Fruit fly (Drosophila melanogaster): ENCODE results near the gene Obp69a.

Gene Obp69a

DNA sequence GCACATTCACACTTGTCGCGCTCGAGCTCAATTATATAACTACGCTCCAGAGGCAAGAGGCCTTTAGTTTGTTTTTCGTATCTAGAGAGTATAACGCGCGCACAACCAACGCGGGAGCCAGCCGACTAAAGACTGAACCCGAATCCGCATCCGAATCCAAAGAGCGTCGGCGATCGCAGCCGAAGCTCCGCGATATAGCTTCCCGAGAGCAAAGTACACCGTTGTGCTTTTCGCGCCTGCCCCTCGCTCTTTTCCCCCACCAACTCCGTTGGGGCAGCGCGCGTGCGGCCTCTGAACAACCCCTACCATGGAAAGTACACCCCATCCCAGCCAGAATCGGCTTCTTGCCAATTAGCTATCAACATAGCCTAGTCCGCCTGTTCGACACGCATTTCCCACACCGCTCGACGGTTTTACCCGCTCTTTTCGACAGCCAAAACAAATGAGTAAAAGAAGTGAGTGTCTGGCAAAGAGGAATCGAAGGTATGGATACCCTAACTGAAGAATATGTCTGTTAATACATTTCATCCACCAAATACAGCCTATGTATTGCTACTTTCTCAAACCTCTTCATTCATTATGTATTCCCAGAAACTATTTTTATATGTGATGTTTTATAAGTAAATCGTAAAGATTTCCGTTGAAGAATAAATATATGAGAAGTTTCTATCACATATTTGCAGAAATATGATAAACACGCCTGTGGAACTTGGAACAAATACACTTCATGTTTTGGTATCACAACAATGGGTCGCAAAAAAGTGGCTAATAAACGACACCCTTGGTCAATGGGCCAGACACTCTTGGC lies 12.7 kb downstream of the Obp69a start (continued):
- TF ChIP-seq CG32532 (GFP tag; IDR thresholded peaks at IDR 0.05) (peak; percentile 60), da (GFP tag; optimal IDR thresholded peaks at IDR 0.05) (no peak), Hr39 (optimal IDR thresholded peaks at IDR 0.05) (no peak), Six4 (GFP tag; optimal IDR thresholded peaks at IDR 0.05) (no peak), Oli (tag; optimal IDR thresholded peaks at IDR 0.05) (no peak), Ets65A (GFP tag) (no peak), ab (GFP tag; optimal IDR thresholded peaks at IDR 0.05) (no peak), Adf1 (GFP tag; IDR thresholded peaks at IDR 0.05) (peak; percentile 80), z (GFP tag; IDR thresholded peaks at IDR 0.05) (peak; percentile 50; the same call in 1 of the 3 replicates), hkb (optimal IDR thresholded peaks at IDR 0.05) (no peak), hkb (GFP tag; IDR thresholded peaks at IDR 0.05) (peak; percentile 76), lbe (GFP tag; optimal IDR thresholded peaks at IDR 0.05) (peak; percentile 28), Lpt (GFP tag; optimal IDR thresholded peaks at IDR 0.05) (no peak), H15 (GFP tag; IDR thresholded peaks at IDR 0.05) (no peak), pnt (GFP tag; optimal IDR thresholded peaks at IDR 0.05) (no peak), cad (GFP tag; optimal IDR thresholded peaks at IDR 0.05) (no peak), trem (tag; optimal IDR thresholded peaks at IDR 0.05) (no peak), tup (GFP tag; optimal IDR thresholded peaks at IDR 0.05) (no peak), CG6683 (GFP tag; optimal IDR thresholded peaks at IDR 0.05) (no peak), lola (GFP tag; optimal IDR thresholded peaks at IDR 0.05) (no peak), CG12299 (tag; optimal IDR thresholded peaks at IDR 0.05) (no peak), Ptx1 (GFP tag; IDR thresholded peaks at IDR 0.05) (peak; percentile 14; the same call in 1 of the 2 replicates), CG17568 (GFP tag; optimal IDR thresholded peaks at IDR 0.05) (no peak), CG8765 (GFP tag; IDR thresholded peaks at IDR 0.05) (no peak), Blimp-1 (GFP tag; optimal IDR thresholded peaks at IDR 0.05) (no peak), eyg (GFP tag; optimal IDR thresholded peaks at IDR 0.05) (peak; percentile 74), salm (tag; optimal IDR thresholded peaks at IDR 0.05) (no peak), CG14441 (GFP tag; IDR thresholded peaks at IDR 0.05) (no peak), psq (GFP tag; optimal IDR thresholded peaks at IDR 0.05) (no peak), shn (GFP tag; optimal IDR thresholded peaks at IDR 0.05) (no peak), ci (GFP tag; IDR thresholded peaks at IDR 0.05) (peak; percentile 87), E2f2 (GFP tag; IDR thresholded peaks at IDR 0.05) (peak; percentile 12; the same call in 1 of the 2 replicates), cas (GFP tag; IDR thresholded peaks at IDR 0.05) (no peak), mirr (GFP tag; optimal IDR thresholded peaks at IDR 0.05) (peak; percentile 91), Lim3 (GFP tag; IDR thresholded peaks at IDR 0.05) (no peak), CG30020 (tag; optimal IDR thresholded peaks at IDR 0.05) (no peak), gcm2 (GFP tag; optimal IDR thresholded peaks at IDR 0.05) (no peak), CTCF (GFP tag; optimal IDR thresholded peaks at IDR 0.05) (no peak), CG18599 (GFP tag; optimal IDR thresholded peaks at IDR 0.05) (peak; percentile 62), Scr (GFP tag; IDR thresholded peaks at IDR 0.05; ENCODE audit: partially characterized antibody) (0 out of 2 replicates have a peak, but pooled peaks have one; percentile 11), HHEX (GFP tag; optimal IDR thresholded peaks at IDR 0.05) (peak; percentile 35), Jarid2 (GFP tag; optimal IDR thresholded peaks at IDR 0.05) (peak; percentile 91), pan (optimal IDR thresholded peaks at IDR 0.05) (no peak), pan (GFP tag; optimal IDR thresholded peaks at IDR 0.05 in 1 of 2, IDR thresholded peaks at IDR 0.05 in 1 of 2) (peak in 1 of 2 experiments; percentile 33), Sox102F (GFP tag; optimal IDR thresholded peaks at IDR 0.05) (no peak), Spps (tag; optimal IDR thresholded peaks at IDR 0.05) (no peak), croc (GFP tag; conservative IDR thresholded peaks at IDR 0.05) (no peak), CG16813 (GFP tag; IDR thresholded peaks at IDR 0.05; ENCODE audit: partially characterized antibody) (no peak), CG1233 (GFP tag; optimal IDR thresholded peaks at IDR 0.05) (no peak), Kr (GFP tag; optimal IDR thresholded peaks at IDR 0.05) (no peak), dm (GFP tag; optimal IDR thresholded peaks at IDR 0.05) (no peak), ham (GFP tag; IDR thresholded peaks at IDR 0.05) (no peak)
